Fruit fly (Drosophila melanogaster) whole organism, prepupa: Measurements from ENCODE around the gene GatA.

Experiments used
- Blimp-1 ChIP-seq: fragments of 200-800 bp; sonication (Bioruptor generic); optimal IDR thresholded peaks from 3 replicates; lab custom pipeline; 2017; ENCODE audit warnings: missing biosample characterization, missing genetic modification characterization, mild to moderate bottlenecking, moderate library complexity, missing genetic modification reagents
- CG3032 ChIP-seq: fragments of 200-800 bp; optimal IDR thresholded peaks from 2 replicates; lab custom pipeline; 2019; ENCODE audit warnings: missing biosample characterization, mild to moderate bottlenecking, missing genetic modification characterization, moderate library complexity
- CG6792 ChIP-seq: fragments of 200-800 bp; sonication (Bioruptor generic); optimal IDR thresholded peaks from 3 replicates; lab custom pipeline; 2016; ENCODE audit warnings: missing biosample characterization, missing genetic modification characterization
- CG8319 ChIP-seq: fragments of 200-800 bp; sonication (Bioruptor generic); optimal IDR thresholded peaks from 3 replicates; lab custom pipeline; 2016; ENCODE audit warnings: missing biosample characterization, missing genetic modification characterization
- Hr39 ChIP-seq: fragments of 200-800 bp; sonication (Bioruptor generic); optimal IDR thresholded peaks from 2 replicates; lab custom pipeline; 2016; ENCODE audit warnings: missing biosample characterization, missing genetic modification characterization
- Lpt ChIP-seq: fragments of 200-800 bp; sonication (Bioruptor generic); optimal IDR thresholded peaks from 3 replicates; lab custom pipeline; 2016; ENCODE audit warnings: missing biosample characterization, missing genetic modification characterization
- Smox ChIP-seq: fragments of 200-800 bp; sonication (Bioruptor generic); optimal IDR thresholded peaks from 3 replicates; lab custom pipeline; 2016; ENCODE audit warnings: missing biosample characterization, missing genetic modification characterization
- Sox102F ChIP-seq: fragments of 200-800 bp; sonication (Bioruptor generic); optimal IDR thresholded peaks from 2 replicates; lab custom pipeline; 2016; ENCODE audit warnings: missing biosample characterization, mild to moderate bottlenecking, missing genetic modification characterization
- Sox14 ChIP-seq: fragments of 200-800 bp; sonication (Bioruptor generic); optimal IDR thresholded peaks from 3 replicates; lab custom pipeline; 2016; ENCODE audit warnings: missing biosample characterization, missing genetic modification characterization
- acj6 ChIP-seq: fragments of 200-800 bp; sonication (Bioruptor generic); optimal IDR thresholded peaks from 3 replicates; lab custom pipeline; 2016; ENCODE audit warnings: missing biosample characterization, missing genetic modification characterization
- dac ChIP-seq: fragments of 200-800 bp; sonication (Bioruptor generic); optimal IDR thresholded peaks from 2 replicates; lab custom pipeline; 2017; ENCODE audit warnings: missing biosample characterization, mild to moderate bottlenecking, missing genetic modification characterization
- pdm3 ChIP-seq: fragments of 200-800 bp; sonication (Bioruptor generic); optimal IDR thresholded peaks from 3 replicates; lab custom pipeline; 2016; ENCODE audit warnings: missing biosample characterization, missing genetic modification characterization

DNA sequence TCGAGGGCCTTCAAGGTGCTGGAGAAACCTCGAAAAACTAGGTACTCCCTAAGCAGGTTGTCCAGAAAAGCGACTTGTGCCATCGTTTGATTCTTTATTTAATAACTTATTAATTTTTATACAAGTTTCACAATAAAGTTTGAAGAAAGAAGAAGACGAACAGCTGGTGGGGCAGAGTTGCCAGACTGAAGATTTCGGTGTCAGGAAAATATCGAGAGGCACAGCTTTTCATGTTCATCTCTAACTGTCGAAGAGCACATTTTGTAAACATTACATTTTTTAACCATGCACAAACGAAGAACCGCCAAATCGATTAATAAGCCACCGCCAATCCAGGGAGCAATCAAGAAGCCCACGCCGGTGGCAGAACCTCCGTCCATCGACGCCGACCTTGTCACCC, 4.8 kb downstream of the GatA start, which contains the start of the genes CG6005 and CG14286:
- TF ChIP-seq Sox102F (no peak), Lpt (GFP tag; lab: Kevin White, UChicago) (no peak), CG3032 (no peak), Hr39 (GFP tag; lab: Kevin White, UChicago) (peak; percentile 62), CG8319 (GFP tag; lab: Kevin White, UChicago) (no peak), Smox (GFP tag; lab: Kevin White, UChicago) (no peak), CG6792 (GFP tag; lab: Kevin White, UChicago) (peak; percentile 14), pdm3 (GFP tag; lab: Kevin White, UChicago) (peak; percentile 59), Sox14 (peak; percentile 68), dac (no peak), acj6 (GFP tag; lab: Kevin White, UChicago) (no peak), Blimp-1 (GFP tag; lab: Kevin White, UChicago) (no peak)
